Fruit fly (Drosophila melanogaster): ENCODE data around the gene ND-13B.

The ND-13B gene

dm6 chr3L:10656451-10657198, 37.3 kb downstream of the ND-13B start:
- no peak for TF ChIP-seq CG17801 (GFP tag; optimal IDR thresholded peaks at IDR 0.05; ENCODE audit: partially characterized antibody)

- no peak for TF ChIP-seq CG17801 (GFP tag; optimal IDR thresholded peaks at IDR 0.05; ENCODE audit: partially characterized antibody)
Observed at dm6 chr3L:10654439-10654838, 39.5 kb downstream of the ND-13B start.

DNA sequence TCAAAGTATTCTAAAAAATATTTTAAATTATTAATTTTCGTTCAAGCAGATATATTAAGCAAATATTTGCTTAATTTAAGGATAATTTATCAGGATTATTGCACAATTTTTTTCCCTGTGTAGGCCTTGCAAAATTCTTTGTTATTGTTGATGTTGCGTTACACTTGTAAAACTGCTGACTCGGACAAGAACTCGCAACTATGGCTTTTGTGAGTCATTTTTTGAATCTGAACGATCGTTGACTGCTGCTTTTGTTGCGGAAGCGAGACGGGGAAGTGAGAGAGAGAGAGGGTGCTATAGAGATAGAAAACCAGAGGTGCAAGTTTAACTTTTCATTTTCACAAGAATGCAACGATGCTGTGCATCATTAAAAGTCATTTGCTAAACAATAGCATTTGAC, 41.4 kb downstream of the ND-13B start:
- no peak for TF ChIP-seq CG17801 (GFP tag; optimal IDR thresholded peaks at IDR 0.05; ENCODE audit: partially characterized antibody)

- no peak for TF ChIP-seq CG17801 (GFP tag; optimal IDR thresholded peaks at IDR 0.05; ENCODE audit: partially characterized antibody)
Observed at dm6 chr3L:10651271-10651670, 42.6 kb downstream of the ND-13B start.

- TF ChIP-seq CG17801 (GFP tag; optimal IDR thresholded peaks at IDR 0.05; ENCODE audit: partially characterized antibody), result no peak
Observed at dm6 chr3L:10648431-10648830, 45.5 kb downstream of the ND-13B start.

DNA sequence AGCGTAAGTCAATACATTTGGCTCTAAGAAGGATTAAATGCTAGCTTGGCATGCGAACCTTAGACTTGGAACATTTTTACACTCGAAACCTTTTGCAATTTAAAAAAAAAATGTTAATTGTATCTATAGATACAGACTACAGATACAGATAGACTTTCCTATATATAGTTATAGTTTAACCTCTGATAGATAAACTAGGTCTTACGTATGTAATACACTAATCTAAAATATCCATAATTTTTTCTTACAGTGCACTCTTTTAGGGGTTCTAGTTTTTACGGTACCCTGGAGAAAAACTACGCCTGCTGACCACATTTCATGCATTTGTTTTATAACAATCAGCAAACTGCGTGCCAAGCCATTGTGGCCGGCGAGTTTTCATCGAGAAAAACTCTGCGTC, 46.8 kb downstream of the ND-13B start:
- TF ChIP-seq CG17801 (GFP tag; optimal IDR thresholded peaks at IDR 0.05; ENCODE audit: partially characterized antibody), result no peak

DNA sequence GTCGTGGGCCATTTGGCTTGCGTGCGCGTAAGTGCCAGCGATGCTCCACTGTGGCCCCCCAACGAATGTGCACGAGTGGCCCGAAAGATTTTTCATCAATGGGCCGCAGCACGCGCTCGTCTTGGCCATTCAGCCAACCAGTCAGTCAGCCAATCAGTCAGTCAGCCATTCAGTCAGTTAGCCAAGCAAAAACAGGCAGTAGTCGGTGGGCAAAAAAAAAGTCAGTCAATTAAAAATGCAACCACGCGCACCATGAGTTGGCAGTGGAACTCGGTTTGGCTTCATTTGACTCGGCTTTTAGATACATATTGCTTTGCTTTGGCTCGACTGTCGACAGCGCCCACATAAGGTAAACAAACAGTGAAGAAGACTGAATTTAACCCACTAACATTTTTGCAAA, 47.9 kb downstream of the ND-13B start:
- TF ChIP-seq CG17801 (GFP tag; optimal IDR thresholded peaks at IDR 0.05; ENCODE audit: partially characterized antibody), result no peak

- no peak for TF ChIP-seq CG17801 (GFP tag; optimal IDR thresholded peaks at IDR 0.05; ENCODE audit: partially characterized antibody)
Observed at dm6 chr3L:10643228-10643627, 50.7 kb downstream of the ND-13B start, which contains the start of gene CG14153. CG14153 (plus strand) TSS chr3L:10643528.
